Worm (Caenorhabditis elegans): ENCODE results near the gene aqp-11.

Gene aqp-11

ce11 chrIII:13643534-13643933 lies 29.5 kb upstream of the aqp-11 start, which contains the start of the genes drr-2 and set-16 (continued):
- TF ChIP-seq cebp-2 (GFP tag; IDR thresholded peaks at IDR 0.05) (peak; percentile 92; the same call in 1 of the 2 replicates), F57C9.4 (tag; optimal IDR thresholded peaks at IDR 0.05) (peak; percentile 87), ceh-40 (GFP tag; IDR thresholded peaks at IDR 0.05) (no peak), efl-1 (GFP tag; optimal IDR thresholded peaks at IDR 0.05) (peak; percentile 86), unc-62 (GFP tag; optimal IDR thresholded peaks at IDR 0.05) (no peak), dpff-1 (tag; optimal IDR thresholded peaks at IDR 0.05) (peak; percentile 90), hlh-26 (GFP tag; conservative IDR thresholded peaks at IDR 0.05) (no peak), sea-2 (GFP tag; IDR thresholded peaks at IDR 0.05) (peak; percentile 95), ceh-27 (GFP tag; optimal IDR thresholded peaks at IDR 0.05) (peak; percentile 99), lin-35 (GFP tag; optimal IDR thresholded peaks at IDR 0.05) (peak in 2 of 3 experiments; percentile 85 to 96), Y67H2A.10 (GFP tag; conservative IDR thresholded peaks at IDR 0.05) (peak; percentile 90), attf-3 (GFP tag; conservative IDR thresholded peaks at IDR 0.05) (peak; percentile 78), F10E7.11 (tag; optimal IDR thresholded peaks at IDR 0.05) (peak; percentile 58), ztf-3 (GFP tag; optimal IDR thresholded peaks at IDR 0.05) (peak; percentile 92), rcor-1 (GFP tag; IDR thresholded peaks at IDR 0.05) (peak; percentile 99), nfya-1 (tag; optimal IDR thresholded peaks at IDR 0.05; ENCODE audit: borderline replicate concordance, insufficient read depth) (no peak), hmg-1.2 (GFP tag; IDR thresholded peaks at IDR 0.05) (peak; percentile 100), F55B11.4 (tag; optimal IDR thresholded peaks at IDR 0.05; ENCODE audit: borderline replicate concordance, insufficient read depth) (no peak), mes-4 (tag; optimal IDR thresholded peaks at IDR 0.05) (peak; percentile 71), Y79H2A.3 (GFP tag; conservative IDR thresholded peaks at IDR 0.05) (peak; percentile 96), T07F8.4 (tag; optimal IDR thresholded peaks at IDR 0.05) (peak; percentile 27), chd-7 (tag; optimal IDR thresholded peaks at IDR 0.05) (peak; percentile 98), attf-6 (GFP tag; IDR thresholded peaks at IDR 0.05) (peak; percentile 87), F52B5.7 (tag; optimal IDR thresholded peaks at IDR 0.05) (peak; percentile 81), let-526 (GFP tag; IDR thresholded peaks at IDR 0.05) (peak; percentile 97), ztf-28 (GFP tag; IDR thresholded peaks at IDR 0.05) (peak; percentile 87), him-1 (tag; optimal IDR thresholded peaks at IDR 0.05) (peak; percentile 56), mxl-1 (tag; optimal IDR thresholded peaks at IDR 0.05) (no peak), F33H1.4 (GFP tag; IDR thresholded peaks at IDR 0.05) (peak; percentile 91), snpc-1.3 (tag; optimal IDR thresholded peaks at IDR 0.05; ENCODE audit: insufficient read depth) (peak; percentile 94), T26A5.8 (tag; optimal IDR thresholded peaks at IDR 0.05) (peak; percentile 75), ceh-58 (GFP tag; IDR thresholded peaks at IDR 0.05) (no peak), B0336.3 (GFP tag; IDR thresholded peaks at IDR 0.05) (peak; percentile 100), madf-3 (GFP tag; IDR thresholded peaks at IDR 0.05) (peak; percentile 98), die-1 (tag; optimal IDR thresholded peaks at IDR 0.05) (peak; percentile 81), lag-1 (GFP tag; IDR thresholded peaks at IDR 0.05) (0 out of 2 replicates have a peak, but pooled peaks have one; percentile 76), K12H6.12 (tag; optimal IDR thresholded peaks at IDR 0.05) (peak; percentile 99), ztf-6 (GFP tag; IDR thresholded peaks at IDR 0.05) (peak; percentile 89), fkh-3 (tag; optimal IDR thresholded peaks at IDR 0.05) (no peak), lin-54 (GFP tag; optimal IDR thresholded peaks at IDR 0.05) (peak; percentile 99), snpc-3.4 (tag; optimal IDR thresholded peaks at IDR 0.05) (peak; percentile 94), nhr-120 (GFP tag; IDR thresholded peaks at IDR 0.05) (peak; percentile 95; the same call in 1 of the 2 replicates), Y53F4B.3 (GFP tag; IDR thresholded peaks at IDR 0.05) (peak; percentile 75), tbp1 (GFP tag; optimal IDR thresholded peaks at IDR 0.05) (peak; percentile 82), dpl-1 (GFP tag; optimal IDR thresholded peaks at IDR 0.05) (peak; percentile 78), nhr-179 (tag; optimal IDR thresholded peaks at IDR 0.05) (peak; percentile 65), ceh-79 (tag; optimal IDR thresholded peaks at IDR 0.05) (peak; percentile 96), athp-1 (tag; optimal IDR thresholded peaks at IDR 0.05) (peak; percentile 100), ztf-25 (GFP tag; IDR thresholded peaks at IDR 0.05) (no peak)
